Worm (Caenorhabditis elegans) whole organism, young adult: Measurements from ENCODE around the gene srw-141.

Source experiments
- B0035.1 ChIP-seq: sonication (generic microtip); optimal IDR thresholded peaks from 2 replicates; lab custom pipeline; 2016; ENCODE audit warnings: missing genetic modification characterization, mild to moderate bottlenecking, missing compliant biosample characterization, missing genotype, missing genetic modification reagents
- B0261.1 ChIP-seq: sonication (generic microtip); optimal IDR thresholded peaks from 2 replicates; lab custom pipeline; 2016; ENCODE audit warnings: mild to moderate bottlenecking, missing genetic modification characterization, moderate library complexity, missing compliant biosample characterization
- B0336.3 ChIP-seq: fragments of 200-800 bp; sonication (Bioruptor generic); IDR thresholded peaks from 2 replicates; pipeline ENCODE4 v1.3.6; 2022; ENCODE audit warnings: missing genetic modification characterization, missing compliant biosample characterization
- F10E7.11 ChIP-seq: sonication (generic microtip); optimal IDR thresholded peaks from 2 replicates; lab custom pipeline; 2017; ENCODE audit warnings: mild to moderate bottlenecking, missing genetic modification characterization, moderate library complexity, missing compliant biosample characterization
- F23B12.7 ChIP-seq: sonication (generic microtip); optimal IDR thresholded peaks from 2 replicates; lab custom pipeline; 2017; ENCODE audit warnings: missing genetic modification characterization, mild to moderate bottlenecking, missing compliant biosample characterization, antibody characterized with exemption, moderate library complexity; ENCODE audit not compliant: insufficient read depth
- F33H1.4 ChIP-seq: fragments of 200-800 bp; sonication (Bioruptor generic); IDR thresholded peaks from 2 replicates; pipeline ENCODE4 v1.3.6; 2022; ENCODE audit warnings: missing genetic modification reagents, missing genetic modification characterization, missing compliant biosample characterization
- F37B4.10 ChIP-seq: fragments of 200-800 bp; sonication (Bioruptor generic); IDR thresholded peaks from 2 replicates; pipeline ENCODE4 v1.3.6; 2022; ENCODE audit warnings: missing genetic modification characterization, missing compliant biosample characterization
- F49E8.2 ChIP-seq: sonication (generic microtip); optimal IDR thresholded peaks from 3 replicates; lab custom pipeline; 2017; ENCODE audit warnings: missing genetic modification characterization, mild to moderate bottlenecking, missing compliant biosample characterization, antibody characterized with exemption, moderate library complexity; ENCODE audit not compliant: insufficient read depth
- F55B11.4 ChIP-seq: sonication (generic microtip); optimal IDR thresholded peaks from 2 replicates; lab custom pipeline; 2016; ENCODE audit warnings: missing compliant biosample characterization, missing genetic modification characterization, borderline replicate concordance; ENCODE audit not compliant: insufficient read depth
- F57A8.1 ChIP-seq: fragments of 200-800 bp; sonication (Bioruptor generic); optimal IDR thresholded peaks from 2 replicates; lab custom pipeline; 2018; ENCODE audit warnings: mild to moderate bottlenecking, missing genetic modification characterization, moderate library complexity, missing compliant biosample characterization
- F57C9.4 ChIP-seq: sonication (generic microtip); optimal IDR thresholded peaks from 2 replicates; lab custom pipeline; 2017; ENCODE audit warnings: mild to moderate bottlenecking, missing genetic modification characterization, missing compliant biosample characterization
- K12H6.12 ChIP-seq: fragments of 200-800 bp; sonication (Bioruptor generic); optimal IDR thresholded peaks from 2 replicates; lab custom pipeline; 2018; ENCODE audit warnings: mild to moderate bottlenecking, missing genetic modification characterization, missing compliant biosample characterization
- Y56A3A.18 ChIP-seq: fragments of 200-800 bp; sonication (Bioruptor generic); IDR thresholded peaks from 2 replicates; pipeline ENCODE4 v1.3.6; 2022; ENCODE audit warnings: missing genetic modification reagents, missing genetic modification characterization, missing compliant biosample characterization
- ama-1 ChIP-seq, 3 experiments: fragments of 150-350 bp in 1 of 3; sonication (generic microtip) in 2 of 3; optimal IDR thresholded peaks; 2 replicates each; lab custom pipeline; 2014 to 2018; ENCODE audit warnings: missing biosample characterization in 2 of 3, missing genetic modification characterization in 2 of 3, missing genetic modification reagents in 2 of 3
- atf-7 ChIP-seq: sonication (generic microtip); optimal IDR thresholded peaks from 2 replicates; lab custom pipeline; 2017; ENCODE audit warnings: mild to moderate bottlenecking, missing genetic modification characterization, missing compliant biosample characterization
- athp-1 ChIP-seq: sonication (generic microtip); optimal IDR thresholded peaks from 2 replicates; lab custom pipeline; 2017; ENCODE audit warnings: mild to moderate bottlenecking, missing genetic modification characterization, missing compliant biosample characterization
- cebp-1 ChIP-seq, 2 experiments: fragments of 200-800 bp in 1 of 2; sonication (Bioruptor generic) in 1 of 2; sonication (generic microtip) in 1 of 2; IDR thresholded peaks in 1 of 2; optimal IDR thresholded peaks in 1 of 2; 2 replicates each; pipeline versions ENCODE4 v1.3.6 to Lab custom; 2017 to 2022; ENCODE audit warnings: missing compliant biosample characterization in 2 of 2, missing genetic modification characterization in 2 of 2, mild to moderate bottlenecking in 1 of 2, missing genetic modification reagents in 1 of 2, moderate library complexity in 1 of 2
- ceh-40 ChIP-seq: fragments of 200-800 bp; sonication (Bioruptor generic); IDR thresholded peaks from 2 replicates; pipeline ENCODE4 v1.3.6; 2022; ENCODE audit warnings: missing genetic modification characterization, missing compliant biosample characterization
- ceh-58 ChIP-seq: fragments of 200-800 bp; sonication (Bioruptor generic); IDR thresholded peaks from 2 replicates; pipeline ENCODE4 v1.3.6; 2022; ENCODE audit warnings: missing genetic modification characterization, missing compliant biosample characterization
- hlh-26 ChIP-seq: fragments of 200-800 bp; sonication (Bioruptor generic); conservative IDR thresholded peaks from 2 replicates; pipeline ENCODE4 v1.3.6; 2022; ENCODE audit warnings: missing genetic modification reagents, missing genetic modification characterization, missing compliant biosample characterization
- lin-35 ChIP-seq, 3 experiments: fragments of 150-350 bp in 2 of 3; sonication (generic microtip) in 1 of 3; optimal IDR thresholded peaks; 2 replicates each; lab custom pipeline; 2014 to 2018; ENCODE audit warnings: missing biosample characterization in 3 of 3, missing genetic modification characterization in 3 of 3, missing genetic modification reagents in 3 of 3
- lin-40 ChIP-seq: sonication (generic microtip); optimal IDR thresholded peaks from 2 replicates; lab custom pipeline; 2016; ENCODE audit warnings: missing genetic modification characterization, mild to moderate bottlenecking, missing compliant biosample characterization, missing genotype, missing genetic modification reagents
- lsl-1 ChIP-seq: fragments of 200-800 bp; sonication (Bioruptor generic); optimal IDR thresholded peaks from 2 replicates; lab custom pipeline; 2018; ENCODE audit warnings: mild to moderate bottlenecking, missing genetic modification characterization, moderate library complexity, missing compliant biosample characterization
- madf-6 ChIP-seq: fragments of 200-800 bp; sonication (Bioruptor generic); IDR thresholded peaks from 2 replicates; pipeline ENCODE4 v1.3.6; 2022; ENCODE audit warnings: missing genetic modification reagents, missing genetic modification characterization, missing compliant biosample characterization
- mcd-1 ChIP-seq: fragments of 200-800 bp; sonication (Bioruptor generic); IDR thresholded peaks from 2 replicates; pipeline ENCODE4 v1.3.6; 2022; ENCODE audit warnings: missing genetic modification reagents, missing genetic modification characterization, missing compliant biosample characterization
- nfya-1 ChIP-seq: sonication (generic microtip); optimal IDR thresholded peaks from 2 replicates; lab custom pipeline; 2017; ENCODE audit warnings: antibody characterized with exemption, missing compliant biosample characterization, missing genetic modification characterization, borderline replicate concordance; ENCODE audit not compliant: insufficient read depth
- nfyb-1 ChIP-seq: fragments of 200-800 bp; sonication (Bioruptor generic); IDR thresholded peaks from 2 replicates; pipeline ENCODE4 v1.3.6; 2022; ENCODE audit warnings: missing genetic modification reagents, missing genetic modification characterization, missing compliant biosample characterization
- nhr-120 ChIP-seq: fragments of 200-800 bp; sonication (Bioruptor generic); IDR thresholded peaks from 2 replicates; pipeline ENCODE4 v1.3.6; 2022; ENCODE audit warnings: missing genetic modification characterization, missing compliant biosample characterization
- nhr-179 ChIP-seq: sonication (generic microtip); optimal IDR thresholded peaks from 2 replicates; lab custom pipeline; 2016; ENCODE audit warnings: mild to moderate bottlenecking, missing genetic modification characterization, missing compliant biosample characterization
- nhr-90 ChIP-seq: sonication (generic microtip); optimal IDR thresholded peaks from 2 replicates; lab custom pipeline; 2016; ENCODE audit warnings: missing genotype, mild to moderate bottlenecking, missing genetic modification characterization, missing compliant biosample characterization
- pbrm-1 ChIP-seq: fragments of 200-800 bp; sonication (Bioruptor generic); IDR thresholded peaks from 2 replicates; pipeline ENCODE4 v1.3.6; 2022; ENCODE audit warnings: missing genetic modification reagents, missing genetic modification characterization, missing compliant biosample characterization
- pha-4 ChIP-seq: fragments of 150-350 bp; sonication (generic microtip); optimal IDR thresholded peaks from 2 replicates; lab custom pipeline; 2014; ENCODE audit warnings: missing biosample characterization, missing genetic modification reagents, missing genetic modification characterization
- rpc-1 ChIP-seq, 2 experiments: fragments of 150-350 bp in 1 of 2; sonication (generic microtip) in 1 of 2; optimal IDR thresholded peaks; 2 replicates each; lab custom pipeline; 2014 to 2018; ENCODE audit warnings: missing biosample characterization in 1 of 2, missing genetic modification characterization in 1 of 2, missing genetic modification reagents in 1 of 2, missing genotype in 1 of 2
- snpc-3.4 ChIP-seq: sonication (generic microtip); optimal IDR thresholded peaks from 2 replicates; lab custom pipeline; 2017; ENCODE audit warnings: missing genetic modification characterization, mild to moderate bottlenecking, missing compliant biosample characterization, antibody characterized with exemption, moderate library complexity, missing genotype, missing genetic modification reagents
- somi-1 ChIP-seq: fragments of 200-800 bp; sonication (Bioruptor generic); optimal IDR thresholded peaks from 2 replicates; lab custom pipeline; 2018; ENCODE audit warnings: mild to moderate bottlenecking, missing genetic modification characterization, missing compliant biosample characterization
- tbp1 ChIP-seq: fragments of 200-800 bp; sonication (Bioruptor generic); optimal IDR thresholded peaks from 2 replicates; lab custom pipeline; 2018; ENCODE audit warnings: mild to moderate bottlenecking, missing genetic modification characterization, missing compliant biosample characterization
- tlf-1 ChIP-seq: fragments of 200-800 bp; sonication (Bioruptor generic); optimal IDR thresholded peaks from 2 replicates; lab custom pipeline; 2018; ENCODE audit warnings: mild to moderate bottlenecking, missing genetic modification characterization, missing compliant biosample characterization
- xnd-1 ChIP-seq: sonication (generic microtip); optimal IDR thresholded peaks from 2 replicates; lab custom pipeline; 2016; ENCODE audit warnings: missing genotype, missing genetic modification reagents, missing genetic modification characterization, missing compliant biosample characterization
- ztf-18 ChIP-seq: sonication (generic microtip); optimal IDR thresholded peaks from 2 replicates; lab custom pipeline; 2016; ENCODE audit warnings: missing genotype, mild to moderate bottlenecking, missing genetic modification characterization, missing compliant biosample characterization
- ztf-25 ChIP-seq: fragments of 200-800 bp; sonication (Bioruptor generic); IDR thresholded peaks from 2 replicates; pipeline ENCODE4 v1.3.6; 2022; ENCODE audit warnings: missing genetic modification reagents, missing genetic modification characterization, missing compliant biosample characterization
- ztf-28 ChIP-seq: fragments of 200-800 bp; sonication (Bioruptor generic); IDR thresholded peaks from 2 replicates; pipeline ENCODE4 v1.3.6; 2022; ENCODE audit warnings: missing genetic modification reagents, missing genetic modification characterization, missing compliant biosample characterization

srw-141 gene

DNA sequence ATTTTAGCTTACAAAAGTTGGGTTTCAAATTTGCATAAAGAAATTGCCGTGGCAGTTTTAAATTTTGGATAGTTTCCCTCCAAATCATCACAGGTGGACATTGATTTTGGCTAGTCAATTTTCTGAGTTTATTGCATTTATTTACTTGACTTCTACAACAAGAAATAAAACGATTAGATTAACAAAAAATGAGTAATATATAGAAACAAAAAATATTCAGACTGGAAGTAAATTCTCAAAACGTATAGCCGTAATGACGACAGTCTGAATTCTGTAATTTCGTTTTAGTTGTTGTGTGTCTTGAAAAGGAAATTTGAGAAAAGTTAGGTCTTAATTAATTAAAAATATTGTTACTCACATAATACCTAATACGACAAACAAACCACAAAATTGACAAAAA, at the start of gene srw-141:
TSS of gene srw-141 (minus strand) at position 101 of the 400 bp plus-strand sequence.
- TF ChIP-seq lin-35 (GFP tag; optimal IDR thresholded peaks at IDR 0.05; lab: Kevin White, UChicago) = no peak
- no peak for TF ChIP-seq tlf-1 (GFP tag; lab: Kevin White, UChicago)
- no peak for TF ChIP-seq lsl-1 (GFP tag; lab: Kevin White, UChicago)
- TF ChIP-seq F23B12.7 = no peak
- no peak for TF ChIP-seq pbrm-1 (GFP tag; lab: Robert Waterston, UW)
- TF ChIP-seq B0336.3 (GFP tag; lab: Robert Waterston, UW) = no peak
- no peak for TF ChIP-seq F33H1.4
- TF ChIP-seq nhr-179 = no peak
- no peak for TF ChIP-seq ceh-40 (GFP tag; lab: Robert Waterston, UW)
- TF ChIP-seq nfyb-1 = no peak
- TF ChIP-seq, all 124 proteins: peak for 0

DNA sequence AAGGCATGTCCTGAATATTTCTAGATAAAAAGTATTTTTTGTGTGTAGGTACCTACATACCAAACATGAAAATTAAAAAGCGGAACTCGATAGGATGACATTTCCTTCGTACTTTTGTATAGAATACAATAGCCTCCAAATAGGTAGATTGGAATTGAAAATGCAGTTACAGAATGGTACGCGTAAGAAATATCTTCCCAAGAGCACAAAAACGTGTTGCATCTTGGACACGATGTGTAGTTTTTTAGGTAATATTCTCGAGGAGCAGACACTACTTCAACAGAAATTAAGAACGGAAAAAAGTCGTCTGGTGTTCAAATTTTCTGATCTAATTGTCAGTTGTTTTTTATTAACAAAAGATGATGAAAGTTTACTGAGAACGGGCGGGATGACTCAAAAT, 49.0 kb upstream of the srw-141 start, which contains the start of gene srh-85:
TSS of gene srh-85 (minus strand) at position 101 of the 400 bp plus-strand sequence.
- no peak for TF ChIP-seq ceh-58 (GFP tag; lab: Robert Waterston, UW)
- TF ChIP-seq hlh-26 (GFP tag; lab: Robert Waterston, UW) = no peak

DNA sequence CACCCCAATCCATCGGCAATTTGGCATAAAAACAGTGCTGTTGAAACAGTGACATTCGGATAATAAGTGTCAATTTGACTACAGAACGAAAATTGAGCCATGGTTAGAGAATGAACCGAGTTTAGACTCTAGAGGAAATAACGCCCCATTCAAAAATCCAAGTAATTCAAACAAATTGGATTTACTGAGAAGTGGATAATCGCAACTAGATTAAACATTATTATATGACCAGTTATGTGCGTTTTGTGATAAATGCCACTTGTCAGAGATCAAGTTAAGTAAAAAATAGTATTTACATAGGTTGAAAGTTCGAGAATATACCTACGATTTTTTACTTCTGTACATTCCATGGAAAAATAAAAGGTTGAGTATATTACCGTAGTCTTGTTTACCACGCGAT, 46.9 kb upstream of the srw-141 start, which contains the start of gene srw-139:
TSS of gene srw-139 (minus strand) at position 101 of the 400 bp plus-strand sequence.
- no peak for TF ChIP-seq nfya-1 (tag; lab: Kevin White, UChicago)
- no peak for TF ChIP-seq F55B11.4
- TF ChIP-seq athp-1 = no peak
- no peak for TF ChIP-seq nhr-120 (GFP tag; lab: Robert Waterston, UW)
- no peak for TF ChIP-seq F49E8.2
- no peak for TF ChIP-seq ztf-25 (GFP tag; lab: Robert Waterston, UW)
- no peak for TF ChIP-seq atf-7 (tag; lab: Kevin White, UChicago)
- TF ChIP-seq mcd-1 = no peak
- no peak for TF ChIP-seq F57A8.1 (GFP tag; lab: Kevin White, UChicago)
- no peak for TF ChIP-seq K12H6.12 (tag; lab: Kevin White, UChicago)
- TF ChIP-seq tbp1 (GFP tag; lab: Kevin White, UChicago) = no peak
- no peak for TF ChIP-seq xnd-1 (tag; lab: Kevin White, UChicago)
- no peak for TF ChIP-seq F10E7.11 (tag; lab: Kevin White, UChicago)
- no peak for TF ChIP-seq snpc-3.4 (tag; lab: Kevin White, UChicago)
- no peak for TF ChIP-seq madf-6 (GFP tag; lab: Robert Waterston, UW)
- TF ChIP-seq lin-40 (tag; lab: Kevin White, UChicago) = no peak
- no peak for TF ChIP-seq B0336.3 (GFP tag; lab: Robert Waterston, UW)
- TF ChIP-seq, all 124 proteins: peak for 0

DNA sequence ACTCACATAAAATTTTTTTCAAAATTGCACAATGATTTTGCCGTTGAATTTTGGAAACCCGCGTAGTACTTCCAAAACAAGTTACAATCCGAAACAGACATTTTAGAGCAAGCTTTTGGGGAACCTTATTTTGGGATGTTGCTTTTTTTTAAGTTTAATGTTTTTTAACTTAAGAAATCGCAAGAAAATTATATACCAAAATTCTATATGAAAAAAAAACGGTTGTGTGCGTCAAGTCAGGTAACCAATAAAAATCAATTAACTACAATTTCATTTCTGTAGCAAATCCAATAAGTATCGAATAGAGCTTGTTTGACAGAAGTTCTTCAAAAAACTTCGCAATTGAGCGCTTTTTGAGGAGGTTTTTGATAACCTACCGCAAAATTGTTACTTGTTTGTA, 45.0 kb upstream of the srw-141 start, which contains the start of gene srw-117:
TSS of gene srw-117 (minus strand) at position 101 of the 400 bp plus-strand sequence.
- TF ChIP-seq nhr-90 (tag; lab: Kevin White, UChicago) (no peak), F37B4.10 (no peak), F33H1.4 (no peak), ztf-28 (GFP tag; lab: Robert Waterston, UW) (no peak), B0035.1 (no peak), rpc-1 (optimal IDR thresholded peaks at IDR 0.05; lab: Kevin White, UChicago) (no peak), rpc-1 (tag; optimal IDR thresholded peaks at IDR 0.05; lab: Kevin White, UChicago) (no peak), ztf-18 (tag; lab: Kevin White, UChicago) (no peak), pha-4 (tag; lab: Kevin White, UChicago) (no peak), F57C9.4 (tag; lab: Kevin White, UChicago) (no peak), ama-1 (optimal IDR thresholded peaks at IDR 0.05; lab: Kevin White, UChicago) (no peak), ama-1 (GFP tag; optimal IDR thresholded peaks at IDR 0.05; lab: Kevin White, UChicago) (no peak), Y56A3A.18 (GFP tag; lab: Robert Waterston, UW) (no peak), F23B12.7 (no peak), somi-1 (GFP tag; lab: Kevin White, UChicago) (no peak), B0261.1 (no peak), cebp-1 (GFP tag; IDR thresholded peaks at IDR 0.05; lab: Robert Waterston, UW) (no peak), cebp-1 (tag; optimal IDR thresholded peaks at IDR 0.05; lab: Kevin White, UChicago) (no peak)
